Worm (Caenorhabditis elegans) whole organism, L4/young adult: Measurements from ENCODE around the gene T03F7.6.

Source experiments
- W03F9.2 ChIP-seq: fragments of 150-350 bp; optimal IDR thresholded peaks from 2 replicates; lab custom pipeline; 2014; ENCODE audit warnings: missing biosample characterization, missing genetic modification characterization
- dao-5 ChIP-seq: sonication (generic microtip); optimal IDR thresholded peaks from 2 replicates; lab custom pipeline; 2016; ENCODE audit warnings: missing genotype, missing genetic modification characterization, moderate library complexity, missing compliant biosample characterization
- him-1 ChIP-seq: sonication (generic microtip); optimal IDR thresholded peaks from 2 replicates; lab custom pipeline; 2016; ENCODE audit warnings: missing genotype, missing genetic modification reagents, missing genetic modification characterization, missing compliant biosample characterization

T03F7.6 gene

ce11 chrV:11294393-11294792 is at the start of gene T03F7.6:
Gene T03F7.6, plus strand, starts transcription at chrV:11294693.
- TF ChIP-seq W03F9.2 (no peak), dao-5 (tag; lab: Kevin White, UChicago) (no peak), him-1 (tag; lab: Kevin White, UChicago) (no peak)

ce11 chrV:11245029-11245428 is 49.5 kb upstream of the T03F7.6 start:
- no peak for TF ChIP-seq W03F9.2
- TF ChIP-seq him-1 (tag; lab: Kevin White, UChicago), result no peak
- no peak for TF ChIP-seq dao-5 (tag; lab: Kevin White, UChicago)

ce11 chrV:11247846-11248245 is 46.6 kb upstream of the T03F7.6 start, which contains the start of gene mam-4:
Gene mam-4, plus strand, starts transcription at chrV:11248146.
- TF ChIP-seq dao-5 (tag; lab: Kevin White, UChicago) (no peak), W03F9.2 (no peak), him-1 (tag; lab: Kevin White, UChicago) (no peak)

DNA sequence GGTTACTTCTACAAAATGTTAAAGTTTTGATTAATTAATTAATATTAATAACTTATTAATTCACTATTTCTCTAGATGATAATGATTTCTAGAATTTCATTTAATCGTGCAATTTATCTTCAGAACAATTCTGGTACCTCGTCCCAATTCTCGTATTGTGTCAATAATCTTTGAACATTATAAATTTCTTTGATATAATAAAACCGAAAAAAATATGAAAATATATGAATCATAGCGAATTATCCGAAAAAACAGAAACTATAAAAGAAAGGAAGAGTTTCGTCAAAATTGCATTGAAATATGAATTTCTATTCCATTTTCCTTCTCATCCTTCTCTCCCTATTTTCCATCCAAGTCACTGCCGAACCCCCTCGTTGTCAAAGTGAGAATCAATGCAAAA is 43.8 kb upstream of the T03F7.6 start, which contains the start of gene T19B10.12:
T19B10.12 (plus strand) TSS at position 301 of the 400 bp plus-strand sequence.
- TF ChIP-seq W03F9.2, result no peak
- no peak for TF ChIP-seq him-1 (tag; lab: Kevin White, UChicago)

- no peak for TF ChIP-seq him-1 (tag; lab: Kevin White, UChicago)
- no peak for TF ChIP-seq dao-5 (tag; lab: Kevin White, UChicago)
- TF ChIP-seq W03F9.2, result no peak
Measured at ce11 chrV:11251798-11252197, 42.7 kb upstream of the T03F7.6 start.

DNA sequence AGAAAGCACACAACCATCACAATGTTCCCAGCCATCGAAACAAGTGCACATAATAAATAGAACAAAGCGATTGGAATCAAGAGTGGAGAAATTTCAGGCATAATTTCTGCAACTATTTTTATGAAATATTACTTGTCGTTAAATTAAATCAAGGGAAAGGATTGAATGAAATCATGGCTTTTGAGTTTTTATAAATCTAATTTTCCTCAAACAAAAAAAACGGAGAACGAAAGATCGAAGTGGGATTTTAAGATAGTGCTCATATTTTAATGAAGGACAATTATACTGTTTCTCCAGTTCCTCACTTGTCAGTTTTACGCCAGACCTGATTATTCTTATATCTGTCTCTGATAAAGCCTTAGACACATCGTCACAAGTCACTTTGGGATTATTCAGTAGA is 42.1 kb upstream of the T03F7.6 start, which contains the start of gene srsx-33:
srsx-33 (minus strand) TSS at position 101 of the 400 bp plus-strand sequence.
- TF ChIP-seq him-1 (tag; lab: Kevin White, UChicago), result no peak
- TF ChIP-seq dao-5 (tag; lab: Kevin White, UChicago), result no peak
- TF ChIP-seq W03F9.2, result no peak

DNA sequence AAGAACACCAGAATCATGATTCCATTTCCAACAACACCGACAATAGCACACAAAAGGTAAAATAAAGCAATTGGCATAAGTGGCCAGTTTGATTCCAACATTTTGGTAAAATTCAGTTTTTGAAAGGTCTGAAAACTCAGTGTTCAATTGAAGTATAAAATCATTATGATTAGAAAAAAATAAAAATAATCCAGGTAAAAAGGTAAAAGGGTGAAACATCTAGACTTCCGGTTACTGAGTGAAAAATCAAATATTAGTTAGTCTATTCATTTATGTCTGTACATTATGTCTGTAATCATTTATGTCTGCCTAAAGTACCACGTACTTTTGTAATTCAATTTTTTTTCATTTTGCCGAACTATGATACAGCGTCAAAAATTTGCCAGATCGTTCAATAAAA is 39.5 kb upstream of the T03F7.6 start, which contains the start of gene srsx-31:
srsx-31 (minus strand) TSS at position 101 of the 400 bp plus-strand sequence.
- TF ChIP-seq dao-5 (tag; lab: Kevin White, UChicago), result no peak
- TF ChIP-seq him-1 (tag; lab: Kevin White, UChicago), result no peak
- TF ChIP-seq W03F9.2, result no peak

ce11 chrV:11258896-11259295 is 35.6 kb upstream of the T03F7.6 start, which contains the start of gene lgc-36:
Gene lgc-36, minus strand, starts transcription at chrV:11258996.
- TF ChIP-seq him-1 (tag; lab: Kevin White, UChicago), result no peak
- TF ChIP-seq W03F9.2, result no peak
- TF ChIP-seq dao-5 (tag; lab: Kevin White, UChicago), result no peak

ce11 chrV:11260622-11261021 is 33.9 kb upstream of the T03F7.6 start, which contains the start of gene F07B10.7:
Gene F07B10.7, minus strand, starts transcription at chrV:11260722.
- TF ChIP-seq him-1 (tag; lab: Kevin White, UChicago), result no peak

DNA sequence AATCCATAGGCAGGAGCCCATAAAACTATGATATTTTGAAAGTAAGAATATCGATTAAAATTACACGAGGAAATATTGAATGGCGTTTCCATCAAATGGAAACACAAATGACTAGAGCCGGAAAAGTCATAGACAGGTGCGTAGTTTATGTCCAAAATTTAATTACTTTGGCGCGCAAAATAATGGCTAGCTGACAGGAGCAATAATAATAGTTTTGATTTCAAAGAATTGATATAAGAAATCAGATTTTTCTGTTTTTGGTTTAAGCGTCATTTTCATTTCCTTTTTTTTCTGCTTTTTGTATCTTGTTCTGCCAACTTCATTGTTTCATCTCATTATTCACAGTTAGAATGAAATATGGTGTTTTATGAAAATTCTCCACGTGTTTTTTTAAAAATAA is 31.5 kb upstream of the T03F7.6 start, which contains the start of gene F07B10.4:
F07B10.4 (minus strand) TSS at position 101 of the 400 bp plus-strand sequence.
- TF ChIP-seq W03F9.2 (no peak), dao-5 (tag; lab: Kevin White, UChicago) (no peak), him-1 (tag; lab: Kevin White, UChicago) (no peak)

DNA sequence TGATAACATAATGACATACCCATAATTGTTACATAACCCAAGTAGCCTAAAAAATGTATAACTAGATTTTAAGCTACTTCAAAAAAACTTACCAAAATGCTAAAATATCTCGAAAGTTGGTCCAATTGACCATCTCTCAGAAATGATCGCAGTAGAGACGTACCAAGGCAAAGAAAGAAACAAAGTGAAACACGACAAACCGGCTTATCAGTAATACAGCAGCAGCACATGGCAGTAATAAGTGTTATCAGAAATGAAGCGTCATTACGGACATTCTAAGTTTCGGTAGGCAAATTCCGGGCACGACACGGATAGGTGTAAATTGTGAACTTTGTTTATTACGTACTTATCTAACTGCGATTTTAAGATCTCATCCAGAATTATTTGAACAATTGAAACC is 29.0 kb upstream of the T03F7.6 start, which contains the start of gene cln-3.1:
cln-3.1 (minus strand) TSS at position 171 of the 400 bp plus-strand sequence.
- TF ChIP-seq him-1 (tag; lab: Kevin White, UChicago), result no peak
- no peak for TF ChIP-seq W03F9.2
- no peak for TF ChIP-seq dao-5 (tag; lab: Kevin White, UChicago)

- no peak for TF ChIP-seq him-1 (tag; lab: Kevin White, UChicago)
Measured at ce11 chrV:11266681-11267080, 27.8 kb upstream of the T03F7.6 start, which contains the start of gene str-116. Gene str-116, plus strand, starts transcription at chrV:11266981.

- TF ChIP-seq him-1 (tag; lab: Kevin White, UChicago) (no peak), dao-5 (tag; lab: Kevin White, UChicago) (no peak), W03F9.2 (no peak)
Measured at ce11 chrV:11268791-11269190, 25.7 kb upstream of the T03F7.6 start, which contains the start of gene str-115. Gene str-115, plus strand, starts transcription at chrV:11269091.

DNA sequence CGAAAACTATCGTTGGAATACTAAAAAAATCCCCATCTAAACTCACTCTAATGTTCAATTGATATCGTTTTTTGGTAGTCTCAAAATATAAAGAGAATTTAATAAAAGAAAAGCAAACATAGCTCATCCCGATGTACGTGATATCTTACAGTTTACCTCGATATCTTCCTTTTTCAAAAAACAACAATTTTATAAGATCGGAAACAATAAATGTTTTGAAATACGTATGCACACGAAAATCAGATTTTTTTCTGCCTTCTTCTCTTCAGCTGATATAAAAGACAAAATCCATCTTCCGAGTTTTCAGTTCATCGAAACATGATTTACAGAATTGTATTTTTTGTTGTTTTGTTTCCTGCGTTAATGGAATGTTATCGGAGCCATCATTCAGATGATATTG is 23.4 kb upstream of the T03F7.6 start, which contains the start of gene clec-222:
clec-222 (plus strand) TSS at position 301 of the 400 bp plus-strand sequence.
- TF ChIP-seq W03F9.2, result no peak
- no peak for TF ChIP-seq dao-5 (tag; lab: Kevin White, UChicago)
- no peak for TF ChIP-seq him-1 (tag; lab: Kevin White, UChicago)

- TF ChIP-seq dao-5 (tag; lab: Kevin White, UChicago), result no peak
- no peak for TF ChIP-seq W03F9.2
- no peak for TF ChIP-seq him-1 (tag; lab: Kevin White, UChicago)
Measured at ce11 chrV:11272848-11273247, 21.6 kb upstream of the T03F7.6 start, which contains the start of gene clec-223. Gene clec-223, plus strand, starts transcription at chrV:11273148.
